Fruit fly (Drosophila melanogaster): ENCODE data around the gene MnM.
A peak's percentile ranks its signal among the peaks of the same experiment; 100 is the strongest.

The MnM gene

dm6 chr3L:3198447-3199402, 20.3 kb upstream of the MnM start, which contains the start of the genes CG32276 and gry (continued):
- TF ChIP-seq Antp (GFP tag; optimal IDR thresholded peaks at IDR 0.05), result peak; percentile 79
- peak; percentile 62 for TF ChIP-seq knrl (GFP tag; IDR thresholded peaks at IDR 0.05; ENCODE audit: partially characterized antibody)
- TF ChIP-seq onecut (GFP tag; IDR thresholded peaks at IDR 0.05), result peak; percentile 30
- peak; percentile 57 for TF ChIP-seq Tbp (GFP tag; optimal IDR thresholded peaks at IDR 0.05)
- TF ChIP-seq CG31224 (GFP tag; IDR thresholded peaks at IDR 0.05), result peak; percentile 66
- TF ChIP-seq CG18476 (GFP tag; optimal IDR thresholded peaks at IDR 0.05), result peak; percentile 71
- peak; percentile 79 for TF ChIP-seq pum (GFP tag; optimal IDR thresholded peaks at IDR 0.05)
- peak; percentile 48 for TF ChIP-seq crc (GFP tag; optimal IDR thresholded peaks at IDR 0.05)
- no peak for TF ChIP-seq CG10321 (GFP tag; IDR thresholded peaks at IDR 0.05)
- peak; percentile 71 for TF ChIP-seq CG12942 (GFP tag; optimal IDR thresholded peaks at IDR 0.05)
- TF ChIP-seq cato (GFP tag; optimal IDR thresholded peaks at IDR 0.05; ENCODE audit: borderline replicate concordance), result peak; percentile 60
- peak; percentile 42 for TF ChIP-seq Nf-YB (GFP tag; optimal IDR thresholded peaks at IDR 0.05)
- no peak; the same call in 2 of the 3 replicates for TF ChIP-seq HLH4C (GFP tag; IDR thresholded peaks at IDR 0.05; ENCODE audit: partially characterized antibody)
- TF ChIP-seq phol (tag; optimal IDR thresholded peaks at IDR 0.05), result peak; percentile 90
- TF ChIP-seq psq (GFP tag; optimal IDR thresholded peaks at IDR 0.05), result peak; percentile 47
- no peak for TF ChIP-seq aop (GFP tag; IDR thresholded peaks at IDR 0.05)
- peak; percentile 74 for TF ChIP-seq chm (GFP tag; IDR thresholded peaks at IDR 0.05)
- TF ChIP-seq CG12219 (GFP tag; optimal IDR thresholded peaks at IDR 0.05), result peak; percentile 51
- 0 out of 2 replicates have a peak, but pooled peaks have one; percentile 8 for TF ChIP-seq wdn (GFP tag; IDR thresholded peaks at IDR 0.05)
- no peak for TF ChIP-seq CG5180 (GFP tag; optimal IDR thresholded peaks at IDR 0.05)
- TF ChIP-seq CG14441 (GFP tag; IDR thresholded peaks at IDR 0.05), result peak; percentile 60
- peak; percentile 75 for TF ChIP-seq Lhr (GFP tag; optimal IDR thresholded peaks at IDR 0.05)
- TF ChIP-seq Oaz (GFP tag; IDR thresholded peaks at IDR 0.05), result peak; percentile 60
- TF ChIP-seq CG43689 (GFP tag; IDR thresholded peaks at IDR 0.05), result no peak
- no peak for TF ChIP-seq CG6813 (GFP tag; optimal IDR thresholded peaks at IDR 0.05)
- TF ChIP-seq eve (GFP tag; optimal IDR thresholded peaks at IDR 0.05), result no peak
- TF ChIP-seq CG1529 (GFP tag; optimal IDR thresholded peaks at IDR 0.05), result no peak
- peak; percentile 73 for TF ChIP-seq tgo (GFP tag; IDR thresholded peaks at IDR 0.05)
- peak; percentile 58 for TF ChIP-seq CG8089 (GFP tag; optimal IDR thresholded peaks at IDR 0.05)
- TF ChIP-seq TFAM (GFP tag; optimal IDR thresholded peaks at IDR 0.05), result peak; percentile 5
- TF ChIP-seq ap (GFP tag; IDR thresholded peaks at IDR 0.05), result peak; percentile 82
- peak; percentile 41 for TF ChIP-seq CG12236 (GFP tag; optimal IDR thresholded peaks at IDR 0.05)
- peak; percentile 73 for TF ChIP-seq Dek (tag; optimal IDR thresholded peaks at IDR 0.05)
- TF ChIP-seq amos (GFP tag; IDR thresholded peaks at IDR 0.05; ENCODE audit: partially characterized antibody), result no peak; the same call in 1 of the 2 replicates
- no peak for TF ChIP-seq Doc3 (GFP tag; IDR thresholded peaks at IDR 0.05; ENCODE audit: partially characterized antibody)
- peak; percentile 8 for TF ChIP-seq CG7271 (tag; optimal IDR thresholded peaks at IDR 0.05)
- peak; percentile 53 for TF ChIP-seq E2f2 (GFP tag; IDR thresholded peaks at IDR 0.05)
- TF ChIP-seq hkb (optimal IDR thresholded peaks at IDR 0.05), result peak; percentile 33
- peak; percentile 65 for TF ChIP-seq hkb (GFP tag; IDR thresholded peaks at IDR 0.05)
- no peak for TF ChIP-seq Doc2 (GFP tag; IDR thresholded peaks at IDR 0.05)
- TF ChIP-seq mam (GFP tag; optimal IDR thresholded peaks at IDR 0.05), result peak; percentile 79
- peak; percentile 55; the same call in 1 of the 2 replicates for TF ChIP-seq Drgx (GFP tag; IDR thresholded peaks at IDR 0.05)
- no peak for TF ChIP-seq CG15269 (tag; optimal IDR thresholded peaks at IDR 0.05)
- TF ChIP-seq CG11093 (GFP tag; IDR thresholded peaks at IDR 0.05), result peak; percentile 65; the same call in 2 of the 3 replicates
- TF ChIP-seq ara (GFP tag; IDR thresholded peaks at IDR 0.05), result peak; percentile 46; the same call in 1 of the 2 replicates
- TF ChIP-seq CG9817 (tag; optimal IDR thresholded peaks at IDR 0.05), result peak; percentile 67
- TF ChIP-seq sim (GFP tag; IDR thresholded peaks at IDR 0.05), result no peak
- TF ChIP-seq fd102C (GFP tag; optimal IDR thresholded peaks at IDR 0.05), result peak; percentile 18
- TF ChIP-seq CG1602 (GFP tag; optimal IDR thresholded peaks at IDR 0.05), result peak; percentile 66
